Fruit fly (Drosophila melanogaster): ENCODE measurements around the gene Tsp86D.

Gene Tsp86D

DNA sequence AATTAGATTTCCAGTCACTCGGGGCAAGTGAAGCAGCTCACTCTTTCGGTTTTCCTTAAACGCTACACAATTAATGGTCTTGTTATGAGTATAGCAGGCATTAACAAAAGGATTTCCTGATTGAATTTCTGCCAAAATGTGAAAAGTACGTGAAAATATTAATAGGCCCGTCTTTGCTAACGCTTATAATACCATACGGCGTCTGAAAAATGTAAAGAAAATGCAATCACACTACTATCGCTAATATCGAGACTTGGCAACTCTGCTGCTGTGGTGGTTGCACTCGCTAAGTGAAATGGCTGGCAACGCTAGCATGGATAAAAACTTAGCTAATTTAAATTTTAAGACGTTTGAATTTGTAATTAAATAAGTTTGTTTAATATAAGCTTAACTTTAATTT lies 24.8 kb downstream of the Tsp86D start, which contains the start of gene CG6621 (continued):
- TF ChIP-seq Side (GFP tag; optimal IDR thresholded peaks at IDR 0.05) (no peak), D19B (GFP tag; optimal IDR thresholded peaks at IDR 0.05) (no peak), btn (GFP tag; optimal IDR thresholded peaks at IDR 0.05) (no peak), HmgD (GFP tag; optimal IDR thresholded peaks at IDR 0.05) (peak; percentile 4), Adf1 (GFP tag; IDR thresholded peaks at IDR 0.05) (no peak), CG9797 (GFP tag; optimal IDR thresholded peaks at IDR 0.05) (peak; percentile 93), Kr (GFP tag; optimal IDR thresholded peaks at IDR 0.05) (no peak), CG14860 (GFP tag; IDR thresholded peaks at IDR 0.05; ENCODE audit: partially characterized antibody) (no peak), Rfx (GFP tag; IDR thresholded peaks at IDR 0.05) (no peak), twi (tag; optimal IDR thresholded peaks at IDR 0.05) (no peak), ara (GFP tag; IDR thresholded peaks at IDR 0.05) (no peak), peb (GFP tag; IDR thresholded peaks at IDR 0.05) (no peak), CG11696 (GFP tag; IDR thresholded peaks at IDR 0.05) (no peak), Hr3 (GFP tag; optimal IDR thresholded peaks at IDR 0.05) (no peak), z (GFP tag; IDR thresholded peaks at IDR 0.05) (no peak), Mrtf (GFP tag; IDR thresholded peaks at IDR 0.05) (no peak), dysf (GFP tag; IDR thresholded peaks at IDR 0.05) (no peak), CG17802 (tag; optimal IDR thresholded peaks at IDR 0.05) (no peak), gcm2 (GFP tag; optimal IDR thresholded peaks at IDR 0.05) (no peak), Oaz (GFP tag; IDR thresholded peaks at IDR 0.05) (no peak), CG8944 (GFP tag; optimal IDR thresholded peaks at IDR 0.05) (no peak), Poxn (GFP tag; IDR thresholded peaks at IDR 0.05) (no peak), amos (GFP tag; IDR thresholded peaks at IDR 0.05; ENCODE audit: partially characterized antibody) (peak; percentile 73; the same call in 1 of the 2 replicates), insv (GFP tag; optimal IDR thresholded peaks at IDR 0.05) (no peak), CG3065 (GFP tag; optimal IDR thresholded peaks at IDR 0.05) (no peak), grn (GFP tag; optimal IDR thresholded peaks at IDR 0.05) (no peak), fd96Cb (tag; optimal IDR thresholded peaks at IDR 0.05) (no peak), wor (GFP tag; IDR thresholded peaks at IDR 0.05) (no peak), sob (GFP tag; IDR thresholded peaks at IDR 0.05) (no peak), CkIIα-i1 (GFP tag; IDR thresholded peaks at IDR 0.05) (no peak), Spps (tag; optimal IDR thresholded peaks at IDR 0.05) (no peak), gcm (GFP tag; optimal IDR thresholded peaks at IDR 0.05) (no peak), jigr1 (GFP tag; IDR thresholded peaks at IDR 0.05) (no peak; the same call in 2 of the 3 replicates), CG34224 (GFP tag; IDR thresholded peaks at IDR 0.05; ENCODE audit: partially characterized antibody) (peak; percentile 52; the same call in 1 of the 3 replicates), C15 (GFP tag; IDR thresholded peaks at IDR 0.05) (no peak), otp (GFP tag; IDR thresholded peaks at IDR 0.05) (no peak), E2f1 (GFP tag; IDR thresholded peaks at IDR 0.05) (no peak), mam (GFP tag; optimal IDR thresholded peaks at IDR 0.05) (no peak), lmd (GFP tag; IDR thresholded peaks at IDR 0.05) (no peak), gsb (GFP tag; IDR thresholded peaks at IDR 0.05) (no peak), CG7786 (GFP tag; optimal IDR thresholded peaks at IDR 0.05) (no peak), CG3847 (GFP tag; IDR thresholded peaks at IDR 0.05) (peak; percentile 86), YL-1 (GFP tag; optimal IDR thresholded peaks at IDR 0.05) (peak; percentile 82), kay (GFP tag; optimal IDR thresholded peaks at IDR 0.05) (no peak), CG15696 (tag; optimal IDR thresholded peaks at IDR 0.05) (no peak), CG32772 (GFP tag; IDR thresholded peaks at IDR 0.05) (no peak), dan (GFP tag; IDR thresholded peaks at IDR 0.05) (no peak), Max (GFP tag; optimal IDR thresholded peaks at IDR 0.05) (no peak), Hey (tag; optimal IDR thresholded peaks at IDR 0.05) (no peak), CG11247 (GFP tag; IDR thresholded peaks at IDR 0.05) (no peak), fd3F (GFP tag; optimal IDR thresholded peaks at IDR 0.05) (no peak), CG10543 (GFP tag; optimal IDR thresholded peaks at IDR 0.05) (no peak), H2.0 (GFP tag; IDR thresholded peaks at IDR 0.05) (no peak), NC2α (GFP tag; optimal IDR thresholded peaks at IDR 0.05) (no peak)

Data from whole organism, embryonic.